Fruit fly (Drosophila melanogaster): ENCODE data around the gene CG9747.

DNA sequence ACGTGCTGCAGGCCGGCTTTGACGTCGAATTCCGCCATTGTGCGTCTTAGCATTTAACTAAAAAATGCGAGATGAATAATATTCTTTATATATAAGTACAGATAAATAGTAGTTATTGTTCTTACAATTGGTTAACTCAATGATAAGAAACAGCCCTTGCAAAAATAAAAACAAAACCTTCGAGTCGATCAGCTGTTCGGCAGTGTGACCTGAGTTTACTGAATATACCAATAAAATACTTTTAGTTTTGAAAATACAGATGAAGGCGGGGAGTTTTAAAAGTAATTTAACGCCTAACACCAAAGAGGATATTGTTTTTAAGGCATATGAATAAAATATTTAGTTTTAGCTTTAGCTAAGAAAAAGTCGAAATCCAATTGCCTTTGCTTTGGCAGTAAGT, 13.6 kb downstream of the CG9747 start, which contains the start of the genes CG1983 and CG15530:
- TF ChIP-seq vri (GFP tag; optimal IDR thresholded peaks at IDR 0.05) (no peak), svp (GFP tag) (no peak), Sox102F (GFP tag; optimal IDR thresholded peaks at IDR 0.05) (no peak), Hr39 (GFP tag; optimal IDR thresholded peaks at IDR 0.05) (no peak), eg (GFP tag; IDR thresholded peaks at IDR 0.05) (no peak), esn (GFP tag; optimal IDR thresholded peaks at IDR 0.05) (no peak), OdsH (GFP tag; optimal IDR thresholded peaks at IDR 0.05) (no peak), CG6808 (GFP tag; optimal IDR thresholded peaks at IDR 0.05) (peak; percentile 74), CG11762 (GFP tag; optimal IDR thresholded peaks at IDR 0.05; ENCODE audit: insufficient read depth) (no peak), CG11902 (GFP tag; optimal IDR thresholded peaks at IDR 0.05) (no peak), Lpt (GFP tag; optimal IDR thresholded peaks at IDR 0.05) (no peak)
